Fruit fly (Drosophila melanogaster): ENCODE results near the gene boss.

- no peak for TF ChIP-seq CG8478 (optimal IDR thresholded peaks at IDR 0.05)
- no peak for TF ChIP-seq CTCF (optimal IDR thresholded peaks at IDR 0.05)
These were observed 51.2 kb downstream of the boss start for dm6 chr3R:26012801-26013663.
